Worm (Caenorhabditis elegans): ENCODE results near the gene T13C2.7.
A peak's percentile ranks its signal among the peaks of the same experiment; 100 is the strongest.

Gene T13C2.7

DNA sequence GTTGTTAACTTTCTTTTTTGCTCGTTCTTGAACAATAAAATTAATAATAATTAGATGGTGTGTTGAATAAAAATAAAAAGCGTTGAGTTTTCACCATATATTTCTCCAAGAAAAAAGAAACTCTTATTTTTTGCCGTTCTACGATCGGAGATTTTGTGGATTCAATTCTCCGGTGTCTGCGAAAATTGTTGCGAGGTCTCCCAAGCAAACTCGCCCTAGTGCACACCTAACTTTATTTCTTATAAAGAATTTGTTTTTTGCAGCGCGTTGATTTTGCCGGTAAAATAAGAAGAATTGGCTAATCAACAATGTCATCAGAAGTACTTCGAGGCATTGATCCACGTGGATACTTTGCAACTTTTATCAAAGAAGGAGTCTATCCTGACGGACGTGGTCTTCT is 37.8 kb upstream of the T13C2.7 start, which contains the start of gene exos-8 (continued):
- peak in 1 of 2 experiments; percentile 32 for TF ChIP-seq unc-62 (GFP tag; optimal IDR thresholded peaks at IDR 0.05 in 1 of 2)
- no peak for TF ChIP-seq unc-62 (tag; optimal IDR thresholded peaks at IDR 0.05)
- no peak for TF ChIP-seq attf-4 (tag; optimal IDR thresholded peaks at IDR 0.05)
- TF ChIP-seq ces-1 (GFP tag; optimal IDR thresholded peaks at IDR 0.05) = no peak
- TF ChIP-seq aly-2 (tag; optimal IDR thresholded peaks at IDR 0.05) = no peak
- TF ChIP-seq sdz-12 (GFP tag; optimal IDR thresholded peaks at IDR 0.05) = no peak
- TF ChIP-seq daf-19 (GFP tag; conservative IDR thresholded peaks at IDR 0.05) = no peak
- TF ChIP-seq zag-1 (tag; optimal IDR thresholded peaks at IDR 0.05) = no peak
- no peak for TF ChIP-seq lin-15B (tag; optimal IDR thresholded peaks at IDR 0.05)
- peak; percentile 51; the same call in 1 of the 2 replicates for TF ChIP-seq dmd-9 (GFP tag; IDR thresholded peaks at IDR 0.05)
- TF ChIP-seq hlh-11 (tag; optimal IDR thresholded peaks at IDR 0.05) = peak; percentile 21
- no peak for TF ChIP-seq saeg-2 (GFP tag; IDR thresholded peaks at IDR 0.05)
- TF ChIP-seq pqm-1 (tag; optimal IDR thresholded peaks at IDR 0.05) = no peak
- peak; percentile 77 for TF ChIP-seq T20F7.1 (GFP tag; optimal IDR thresholded peaks at IDR 0.05)
- TF ChIP-seq nhr-10 (tag; optimal IDR thresholded peaks at IDR 0.05) = no peak
- no peak for TF ChIP-seq spr-1 (tag; optimal IDR thresholded peaks at IDR 0.05)
- TF ChIP-seq lsy-2 (tag; optimal IDR thresholded peaks at IDR 0.05) = peak in 1 of 2 experiments; percentile 85
- no peak for TF ChIP-seq lim-7 (GFP tag; IDR thresholded peaks at IDR 0.05)
- TF ChIP-seq snpc-1.2 (GFP tag; IDR thresholded peaks at IDR 0.05) = no peak
- TF ChIP-seq madf-9 (GFP tag; conservative IDR thresholded peaks at IDR 0.05) = no peak; the same call in 1 of the 2 replicates
- no peak for TF ChIP-seq daf-16 (GFP tag; optimal IDR thresholded peaks at IDR 0.05)
- no peak for TF ChIP-seq daf-16 (tag; optimal IDR thresholded peaks at IDR 0.05)
- TF ChIP-seq vab-7 (GFP tag; IDR thresholded peaks at IDR 0.05) = 0 out of 2 replicates have a peak, but pooled peaks have one; percentile 28
- TF ChIP-seq lin-13 (GFP tag; optimal IDR thresholded peaks at IDR 0.05) = peak; percentile 33
- no peak for TF ChIP-seq fos-1 (tag; optimal IDR thresholded peaks at IDR 0.05)
- no peak for TF ChIP-seq nhr-48 (tag; optimal IDR thresholded peaks at IDR 0.05)
- peak; percentile 95 for TF ChIP-seq unc-130 (GFP tag; optimal IDR thresholded peaks at IDR 0.05)
- TF ChIP-seq mes-2 (tag; optimal IDR thresholded peaks at IDR 0.05; ENCODE audit: poor library complexity, severe bottlenecking) = peak; percentile 96
- TF ChIP-seq egl-43 (GFP tag; IDR thresholded peaks at IDR 0.05) = no peak
- peak; percentile 58; the same call in 1 of the 2 replicates for TF ChIP-seq hmg-1.1 (GFP tag; IDR thresholded peaks at IDR 0.05)
- no peak for TF ChIP-seq zfp-2 (tag; optimal IDR thresholded peaks at IDR 0.05)
- no peak for TF ChIP-seq mxl-2 (GFP tag; conservative IDR thresholded peaks at IDR 0.05)
- no peak for TF ChIP-seq daf-8 (GFP tag; IDR thresholded peaks at IDR 0.05)
- TF ChIP-seq rbr-2 (tag; optimal IDR thresholded peaks at IDR 0.05) = peak; percentile 65

DNA sequence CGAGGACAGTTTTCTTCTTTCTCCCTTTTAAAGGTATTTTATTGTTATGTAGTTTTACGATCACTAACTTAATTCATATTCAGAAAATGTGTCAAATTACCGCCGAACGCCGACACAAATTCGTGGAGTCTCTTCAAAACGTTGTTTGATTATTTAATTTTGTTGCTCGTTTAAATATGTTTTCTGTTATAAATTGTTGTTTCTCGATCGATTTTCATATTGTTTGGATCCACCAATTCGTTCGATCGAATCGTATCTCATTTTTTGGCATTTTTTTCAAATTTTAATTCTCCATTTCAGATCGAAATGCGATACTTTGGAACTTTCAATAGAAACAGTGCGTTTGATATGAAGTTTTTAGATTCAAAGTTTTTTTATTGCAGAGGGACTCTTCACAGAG is 36.6 kb upstream of the T13C2.7 start, which contains the start of gene F41G3.6:
F41G3.6 (plus strand) TSS at position 301 of the 400 bp plus-strand sequence.
- TF ChIP-seq dpl-1 (GFP tag; optimal IDR thresholded peaks at IDR 0.05) (no peak), mdt-29 (GFP tag; IDR thresholded peaks at IDR 0.05) (no peak), nhr-41 (GFP tag; IDR thresholded peaks at IDR 0.05) (no peak), cey-2 (tag; optimal IDR thresholded peaks at IDR 0.05; ENCODE audit: borderline replicate concordance, insufficient read depth) (no peak), attf-4 (tag; optimal IDR thresholded peaks at IDR 0.05) (no peak), nhr-6 (tag; optimal IDR thresholded peaks at IDR 0.05) (no peak), Y48G9A.11 (GFP tag; IDR thresholded peaks at IDR 0.05) (no peak), F26F4.8 (GFP tag; conservative IDR thresholded peaks at IDR 0.05) (no peak), ztf-7 (tag; optimal IDR thresholded peaks at IDR 0.05) (no peak), fkh-10 (GFP tag; optimal IDR thresholded peaks at IDR 0.05) (no peak), spr-3 (GFP tag; optimal IDR thresholded peaks at IDR 0.05) (no peak), arid-1 (GFP tag; conservative IDR thresholded peaks at IDR 0.05) (no peak)

Data from whole organism, L4 larva.